Worm (Caenorhabditis elegans): Measurements from ENCODE around the gene mig-23.

mig-23 gene

DNA sequence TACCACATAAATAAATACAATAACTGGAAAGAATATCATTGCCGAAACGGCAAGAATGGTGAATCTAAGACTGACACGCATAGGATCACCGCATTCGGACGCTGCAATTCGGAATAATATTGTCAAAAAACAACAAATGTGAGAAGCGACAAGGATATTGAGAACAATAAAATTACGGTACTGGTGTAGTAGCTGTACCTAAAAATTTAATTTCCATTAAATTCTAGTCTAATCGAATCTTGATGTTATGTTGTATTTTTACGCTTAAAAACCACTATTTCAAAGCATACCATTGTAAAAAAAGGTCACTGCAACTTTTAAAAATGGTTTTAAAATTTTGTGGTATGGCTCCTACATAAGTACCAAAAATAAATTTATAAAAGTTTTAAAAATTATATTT lies at the start of gene mig-23:
mig-23 (minus strand) TSS at position 101 of the 400 bp plus-strand sequence.
- TF ChIP-seq fkh-10 (GFP tag; optimal IDR thresholded peaks at IDR 0.05): no peak
- no peak for TF ChIP-seq ceh-82 (tag; optimal IDR thresholded peaks at IDR 0.05)

- TF ChIP-seq elt-3 (tag; optimal IDR thresholded peaks at IDR 0.05) (no peak), elt-1 (tag; optimal IDR thresholded peaks at IDR 0.05) (no peak), fkh-2 (tag; optimal IDR thresholded peaks at IDR 0.05) (no peak), eor-1 (tag; optimal IDR thresholded peaks at IDR 0.05) (no peak), mdl-1 (tag; optimal IDR thresholded peaks at IDR 0.05) (no peak), sea-2 (GFP tag; optimal IDR thresholded peaks at IDR 0.05) (no peak), nhr-28 (tag; optimal IDR thresholded peaks at IDR 0.05) (no peak), nhr-23 (tag; optimal IDR thresholded peaks at IDR 0.05) (no peak), ztf-11 (tag; optimal IDR thresholded peaks at IDR 0.05) (no peak), lin-15B (tag; optimal IDR thresholded peaks at IDR 0.05) (no peak), R02D3.7 (tag; optimal IDR thresholded peaks at IDR 0.05) (no peak), aly-2 (tag; optimal IDR thresholded peaks at IDR 0.05) (no peak), nhr-25 (tag; optimal IDR thresholded peaks at IDR 0.05) (no peak), nhr-76 (tag; optimal IDR thresholded peaks at IDR 0.05) (no peak), nfya-1 (tag; optimal IDR thresholded peaks at IDR 0.05; ENCODE audit: insufficient read depth) (no peak)
Observed at ce11 chrX:5995613-5996206, 47.0 kb upstream of the mig-23 start, which contains the start of gene inx-3. Gene inx-3 (plus strand): TSS chrX:5996156.

DNA sequence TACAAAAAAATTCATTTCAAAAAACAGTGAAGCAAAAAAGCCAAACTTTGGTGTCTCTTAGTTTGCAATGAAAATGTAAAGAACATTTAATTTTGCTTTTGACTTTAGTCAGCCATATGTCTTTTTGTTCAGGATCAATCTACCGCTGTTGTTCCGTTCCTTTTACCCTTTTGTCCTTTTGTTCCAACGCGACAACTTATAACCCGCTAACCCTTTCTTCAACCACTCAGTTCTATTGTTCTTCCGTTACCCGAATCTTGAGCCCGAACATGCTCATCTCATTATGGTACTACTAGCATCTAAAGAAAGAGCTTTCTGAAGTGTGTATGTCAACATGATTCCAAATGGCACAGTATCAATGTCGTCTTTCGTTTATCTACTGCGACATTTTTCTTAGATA lies 45.3 kb upstream of the mig-23 start:
- TF ChIP-seq nhr-25 (tag; optimal IDR thresholded peaks at IDR 0.05) (no peak), nhr-76 (tag; optimal IDR thresholded peaks at IDR 0.05) (no peak), tbx-2 (tag; optimal IDR thresholded peaks at IDR 0.05) (no peak), hmg-11 (tag; optimal IDR thresholded peaks at IDR 0.05) (no peak), nhr-28 (tag; optimal IDR thresholded peaks at IDR 0.05) (no peak), elt-1 (tag; optimal IDR thresholded peaks at IDR 0.05) (no peak), fos-1 (tag; optimal IDR thresholded peaks at IDR 0.05) (no peak), lsy-12 (tag; optimal IDR thresholded peaks at IDR 0.05) (no peak), lin-39 (tag; optimal IDR thresholded peaks at IDR 0.05) (no peak), jun-1 (tag; optimal IDR thresholded peaks at IDR 0.05) (no peak), ceh-9 (tag; optimal IDR thresholded peaks at IDR 0.05) (no peak), unc-39 (tag; optimal IDR thresholded peaks at IDR 0.05) (no peak), eor-1 (tag; optimal IDR thresholded peaks at IDR 0.05) (no peak), snpc-4 (tag; optimal IDR thresholded peaks at IDR 0.05) (no peak), egl-27 (tag; optimal IDR thresholded peaks at IDR 0.05) (no peak), nfya-1 (tag; optimal IDR thresholded peaks at IDR 0.05; ENCODE audit: insufficient read depth) (no peak), ceh-28 (tag; optimal IDR thresholded peaks at IDR 0.05) (no peak), nhr-77 (tag; optimal IDR thresholded peaks at IDR 0.05) (no peak)

DNA sequence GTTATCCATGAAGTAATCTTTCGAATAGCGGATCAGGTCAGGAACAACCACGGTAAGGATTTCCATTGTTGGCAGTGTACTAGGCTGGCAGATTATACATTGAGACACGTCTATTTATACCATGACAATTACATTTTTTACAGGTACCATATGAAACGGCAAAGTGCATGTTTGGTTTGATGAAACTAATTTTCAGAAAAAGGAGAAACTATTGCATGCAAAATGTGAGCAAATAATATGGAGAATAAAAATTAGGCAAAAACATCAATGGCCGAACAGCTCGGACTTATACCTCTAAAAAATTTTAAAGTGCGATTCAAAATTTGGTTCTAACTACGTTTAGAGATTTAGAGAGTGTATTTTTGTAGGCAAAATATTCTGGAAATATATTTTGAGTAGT lies 44.1 kb upstream of the mig-23 start, which contains the start of gene F22F4.5:
F22F4.5 (minus strand) TSS at position 101 of the 400 bp plus-strand sequence.
- TF ChIP-seq lin-39 (tag; optimal IDR thresholded peaks at IDR 0.05) (no peak), ZK546.5 (tag; optimal IDR thresholded peaks at IDR 0.05) (no peak), elt-2 (tag; optimal IDR thresholded peaks at IDR 0.05) (no peak), pha-4 (tag; optimal IDR thresholded peaks at IDR 0.05) (no peak), elt-1 (tag; optimal IDR thresholded peaks at IDR 0.05) (no peak), ceh-82 (tag; optimal IDR thresholded peaks at IDR 0.05) (no peak), fos-1 (tag; optimal IDR thresholded peaks at IDR 0.05) (no peak), elt-3 (tag; optimal IDR thresholded peaks at IDR 0.05) (no peak), lsy-12 (tag; optimal IDR thresholded peaks at IDR 0.05) (no peak), nhr-28 (tag; optimal IDR thresholded peaks at IDR 0.05) (no peak)

DNA sequence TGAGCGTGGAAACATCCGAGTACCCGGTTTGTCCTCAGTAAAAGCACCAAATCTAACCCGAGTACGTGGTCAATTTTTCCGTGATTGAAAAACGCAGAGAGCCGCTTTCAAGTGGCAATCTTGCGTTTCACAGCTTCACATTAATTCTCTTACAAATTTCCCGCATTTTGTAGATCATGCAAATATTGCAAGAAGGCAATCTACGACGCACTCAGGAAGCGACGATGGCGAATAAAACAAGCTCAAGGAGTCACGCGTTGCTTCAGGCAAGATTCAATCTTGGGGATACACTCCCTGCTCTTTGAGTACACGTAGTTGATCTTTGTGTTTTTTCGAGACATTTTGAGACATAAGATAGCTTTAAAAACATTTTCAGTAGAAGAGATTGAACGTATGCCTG lies 39.2 kb upstream of the mig-23 start:
- no peak for TF ChIP-seq elt-1 (tag; optimal IDR thresholded peaks at IDR 0.05)
- TF ChIP-seq elt-2 (tag; optimal IDR thresholded peaks at IDR 0.05): no peak
- TF ChIP-seq nhr-28 (tag; optimal IDR thresholded peaks at IDR 0.05): no peak
- no peak for TF ChIP-seq lsy-12 (tag; optimal IDR thresholded peaks at IDR 0.05)
- TF ChIP-seq nhr-67 (tag; optimal IDR thresholded peaks at IDR 0.05): no peak
- TF ChIP-seq egl-27 (tag; optimal IDR thresholded peaks at IDR 0.05): no peak
- no peak for TF ChIP-seq ama-1 (optimal IDR thresholded peaks at IDR 0.05)
- no peak for TF ChIP-seq ceh-82 (tag; optimal IDR thresholded peaks at IDR 0.05)
- no peak for TF ChIP-seq ceh-9 (tag; optimal IDR thresholded peaks at IDR 0.05)
- no peak for TF ChIP-seq aly-2 (tag; optimal IDR thresholded peaks at IDR 0.05)
- no peak for TF ChIP-seq tbx-2 (tag; optimal IDR thresholded peaks at IDR 0.05)
- no peak for TF ChIP-seq lin-39 (tag; optimal IDR thresholded peaks at IDR 0.05)

All from whole organism, L3 larva.